Worm (Caenorhabditis elegans): ENCODE data around the gene zip-9.

- TF ChIP-seq nhr-10 (tag; optimal IDR thresholded peaks at IDR 0.05), result no peak
- no peak for TF ChIP-seq nhr-12 (tag; optimal IDR thresholded peaks at IDR 0.05)
- no peak for TF ChIP-seq nhr-77 (tag; optimal IDR thresholded peaks at IDR 0.05)
- TF ChIP-seq nhr-25 (tag; optimal IDR thresholded peaks at IDR 0.05), result no peak
These were observed 12.8 kb upstream of the zip-9 start, which contains the start of gene F58B4.3 for ce11 chrV:10929511-10929910.
